Worm (Caenorhabditis elegans) whole organism, early embryonic: ENCODE data around the gene T14G12.11.

Experiments used
- ama-1 ChIP-seq: fragments of 150-350 bp; optimal IDR thresholded peaks from 2 replicates; lab custom pipeline; 2014
- ceh-13 ChIP-seq: fragments of 200-800 bp; sonication (Bioruptor generic); optimal IDR thresholded peaks from 2 replicates; lab custom pipeline; 2018; ENCODE audit warnings: mild to moderate bottlenecking, missing genetic modification characterization, missing compliant biosample characterization
- ceh-36 ChIP-seq: sonication (generic microtip); optimal IDR thresholded peaks from 2 replicates; lab custom pipeline; 2016; ENCODE audit warnings: missing genetic modification characterization, inconsistent platforms, missing compliant biosample characterization
- flt-1 ChIP-seq: fragments of 200-800 bp; sonication (Bioruptor generic); IDR thresholded peaks from 2 replicates; pipeline ENCODE4 v1.3.6; 2022; ENCODE audit warnings: missing genetic modification characterization, missing compliant biosample characterization
- hmbx-1 ChIP-seq: sonication (generic microtip); optimal IDR thresholded peaks from 2 replicates; lab custom pipeline; 2016; ENCODE audit warnings: mild to moderate bottlenecking, missing genetic modification characterization, missing compliant biosample characterization
- tbx-37 ChIP-seq: fragments of 200-800 bp; sonication (Bioruptor generic); conservative IDR thresholded peaks from 2 replicates; pipeline ENCODE4 v1.3.6; 2022; ENCODE audit warnings: missing genetic modification reagents, missing genetic modification characterization, missing compliant biosample characterization

- TF ChIP-seq tbx-37 (GFP tag; lab: Robert Waterston, UW) (no peak), hmbx-1 (tag; lab: Kevin White, UChicago) (no peak), ama-1 (lab: Kevin White, UChicago) (no peak), ceh-36 (tag; lab: Kevin White, UChicago) (no peak), flt-1 (GFP tag; lab: Robert Waterston, UW) (no peak), ceh-13 (GFP tag; lab: Kevin White, UChicago) (no peak)
Observed at ce11 chrX:3743190-3743589, 19.2 kb downstream of the T14G12.11 start.
